Worm (Caenorhabditis elegans): Measurements from ENCODE around the gene tre-2.

ce11 chrIV:6833617-6834016, 49.6 kb downstream of the tre-2 start:
- TF ChIP-seq tbx-8 (GFP tag; optimal IDR thresholded peaks at IDR 0.05) (no peak), snpc-4 (tag; optimal IDR thresholded peaks at IDR 0.05) (no peak), unc-62 (GFP tag; optimal IDR thresholded peaks at IDR 0.05) (no peak), pha-4 (tag; optimal IDR thresholded peaks at IDR 0.05) (no peak), hlh-1 (tag; optimal IDR thresholded peaks at IDR 0.05) (no peak), mep-1 (tag; optimal IDR thresholded peaks at IDR 0.05) (no peak)

All from whole organism, mixed stage, embryonic.